Worm (Caenorhabditis elegans) whole organism, L2 larva: ENCODE results near the gene zipt-7.1.

Experiments
- C34F6.9 ChIP-seq: fragments of 150-350 bp; optimal IDR thresholded peaks from 2 replicates; lab custom pipeline; 2014; ENCODE audit warnings: missing biosample characterization, missing genetic modification characterization
- F13H6.1 ChIP-seq: sonication (generic microtip); optimal IDR thresholded peaks from 2 replicates; lab custom pipeline; 2016; ENCODE audit warnings: missing genetic modification characterization, missing compliant biosample characterization
- R02D3.7 ChIP-seq: fragments of 150-350 bp; optimal IDR thresholded peaks from 2 replicates; lab custom pipeline; 2014; ENCODE audit warnings: missing biosample characterization, missing genetic modification characterization
- Y55F3AM.14 ChIP-seq: fragments of 200-800 bp; sonication (Bioruptor generic); optimal IDR thresholded peaks from 2 replicates; lab custom pipeline; 2018; ENCODE audit warnings: mild to moderate bottlenecking, missing genetic modification characterization, missing compliant biosample characterization
- alr-1 ChIP-seq: fragments of 150-350 bp; optimal IDR thresholded peaks from 2 replicates; lab custom pipeline; 2014; ENCODE audit warnings: missing biosample characterization, missing genetic modification characterization
- aly-2 ChIP-seq: fragments of 150-350 bp; optimal IDR thresholded peaks from 2 replicates; lab custom pipeline; 2014; ENCODE audit warnings: missing biosample characterization, missing genetic modification characterization
- ama-1 ChIP-seq: fragments of 150-350 bp; optimal IDR thresholded peaks from 2 replicates; lab custom pipeline; 2018; ENCODE audit warnings: inconsistent platforms
- blmp-1 ChIP-seq: sonication (generic microtip); optimal IDR thresholded peaks from 2 replicates; lab custom pipeline; 2017; ENCODE audit warnings: missing genetic modification characterization, mild to moderate bottlenecking, missing compliant biosample characterization, antibody characterized with exemption, moderate library complexity; ENCODE audit not compliant: insufficient read depth
- ceh-16 ChIP-seq: fragments of 150-350 bp; optimal IDR thresholded peaks from 2 replicates; lab custom pipeline; 2014; ENCODE audit warnings: missing biosample characterization, missing genetic modification characterization
- ceh-82 ChIP-seq: fragments of 150-350 bp; optimal IDR thresholded peaks from 2 replicates; lab custom pipeline; 2014; ENCODE audit warnings: missing biosample characterization, missing genetic modification characterization
- crh-2 ChIP-seq: sonication (generic microtip); optimal IDR thresholded peaks from 2 replicates; lab custom pipeline; 2017; ENCODE audit warnings: missing biosample characterization, missing genetic modification characterization
- dmd-4 ChIP-seq: sonication (generic microtip); optimal IDR thresholded peaks from 2 replicates; lab custom pipeline; 2017; ENCODE audit warnings: missing biosample characterization, missing genetic modification characterization
- egl-27 ChIP-seq: sonication (generic microtip); optimal IDR thresholded peaks from 3 replicates; lab custom pipeline; 2017; ENCODE audit warnings: missing biosample characterization, missing genetic modification reagents, missing genetic modification characterization
- elt-3 ChIP-seq: sonication (generic microtip); optimal IDR thresholded peaks from 2 replicates; lab custom pipeline; 2017; ENCODE audit warnings: missing biosample characterization, missing genetic modification characterization
- fos-1 ChIP-seq: fragments of 150-350 bp; optimal IDR thresholded peaks from 2 replicates; lab custom pipeline; 2014; ENCODE audit warnings: missing biosample characterization, missing genetic modification characterization
- gmeb-1 ChIP-seq: fragments of 150-350 bp; optimal IDR thresholded peaks from 2 replicates; lab custom pipeline; 2014; ENCODE audit warnings: missing biosample characterization, missing genetic modification characterization
- lin-11 ChIP-seq: fragments of 150-350 bp; sonication (generic microtip); optimal IDR thresholded peaks from 2 replicates; lab custom pipeline; 2014; ENCODE audit warnings: missing biosample characterization, missing genetic modification characterization, inconsistent platforms, mixed read lengths
- lin-13 ChIP-seq: fragments of 150-350 bp; optimal IDR thresholded peaks from 2 replicates; lab custom pipeline; 2014; ENCODE audit warnings: missing biosample characterization, missing genetic modification reagents, missing genetic modification characterization
- lin-39 ChIP-seq: fragments of 150-350 bp; optimal IDR thresholded peaks from 2 replicates; lab custom pipeline; 2014; ENCODE audit warnings: missing biosample characterization, missing genetic modification reagents, missing genetic modification characterization
- lsy-2 ChIP-seq, 2 experiments: fragments of 150-350 bp in 1 of 2; sonication (generic microtip) in 1 of 2; optimal IDR thresholded peaks; 2 replicates each; lab custom pipeline; 2014 to 2017; ENCODE audit warnings: missing biosample characterization in 2 of 2, missing genetic modification characterization in 2 of 2
- mbf-1 ChIP-seq: sonication (generic microtip); optimal IDR thresholded peaks from 2 replicates; lab custom pipeline; 2017; ENCODE audit warnings: missing biosample characterization, missing genetic modification characterization
- mdl-1 ChIP-seq, 2 experiments: fragments of 150-350 bp in 1 of 2; sonication (generic microtip) in 1 of 2; optimal IDR thresholded peaks; 2 replicates each; lab custom pipeline; 2017; ENCODE audit warnings: missing biosample characterization in 2 of 2, missing genetic modification characterization in 2 of 2
- nhr-10 ChIP-seq: sonication (generic microtip); optimal IDR thresholded peaks from 2 replicates; lab custom pipeline; 2017; ENCODE audit warnings: missing biosample characterization, missing genetic modification characterization
- nhr-11 ChIP-seq: fragments of 150-350 bp; optimal IDR thresholded peaks from 2 replicates; lab custom pipeline; 2014; ENCODE audit warnings: missing biosample characterization, missing genetic modification characterization
- nhr-12 ChIP-seq: fragments of 150-350 bp; optimal IDR thresholded peaks from 2 replicates; lab custom pipeline; 2014; ENCODE audit warnings: missing biosample characterization, missing genetic modification characterization
- nhr-129 ChIP-seq: fragments of 150-350 bp; optimal IDR thresholded peaks from 2 replicates; lab custom pipeline; 2014; ENCODE audit warnings: missing biosample characterization, missing genetic modification characterization
- nhr-21 ChIP-seq: fragments of 150-350 bp; optimal IDR thresholded peaks from 2 replicates; lab custom pipeline; 2014; ENCODE audit warnings: missing biosample characterization, missing genetic modification characterization
- nhr-23 ChIP-seq: fragments of 150-350 bp; optimal IDR thresholded peaks from 2 replicates; lab custom pipeline; 2014; ENCODE audit warnings: missing biosample characterization, missing genetic modification reagents, missing genetic modification characterization
- nhr-237 ChIP-seq: fragments of 150-350 bp; optimal IDR thresholded peaks from 2 replicates; lab custom pipeline; 2014; ENCODE audit warnings: missing biosample characterization, missing genetic modification characterization
- nhr-25 ChIP-seq: fragments of 150-350 bp; sonication (generic microtip); optimal IDR thresholded peaks from 3 replicates; lab custom pipeline; 2014; ENCODE audit warnings: missing biosample characterization, missing genetic modification characterization
- nhr-6 ChIP-seq: fragments of 150-350 bp; optimal IDR thresholded peaks from 2 replicates; lab custom pipeline; 2014; ENCODE audit warnings: missing biosample characterization, missing genetic modification characterization
- nhr-77 ChIP-seq: fragments of 150-350 bp; optimal IDR thresholded peaks from 2 replicates; lab custom pipeline; 2014; ENCODE audit warnings: missing biosample characterization, missing genetic modification characterization
- peb-1 ChIP-seq: fragments of 150-350 bp; optimal IDR thresholded peaks from 2 replicates; lab custom pipeline; 2014; ENCODE audit warnings: missing biosample characterization, missing genetic modification characterization
- sma-3 ChIP-seq: sonication (generic microtip); optimal IDR thresholded peaks from 2 replicates; lab custom pipeline; 2016; ENCODE audit warnings: missing genetic modification reagents, missing genetic modification characterization, missing compliant biosample characterization
- sma-9 ChIP-seq, 2 experiments: fragments of 150-350 bp in 1 of 2; sonication (generic microtip) in 1 of 2; optimal IDR thresholded peaks; 2 replicates each; lab custom pipeline; 2014 to 2016; ENCODE audit warnings: missing genetic modification characterization in 2 of 2, mild to moderate bottlenecking in 1 of 2, missing biosample characterization in 1 of 2, missing compliant biosample characterization in 1 of 2, missing genetic modification reagents in 1 of 2, moderate library complexity in 1 of 2
- snpc-4 ChIP-seq: fragments of 150-350 bp; optimal IDR thresholded peaks from 2 replicates; lab custom pipeline; 2014; ENCODE audit warnings: missing biosample characterization, missing genetic modification characterization
- zag-1 ChIP-seq: fragments of 150-350 bp; optimal IDR thresholded peaks from 2 replicates; lab custom pipeline; 2014; ENCODE audit warnings: missing biosample characterization, missing genetic modification characterization
- ztf-1 ChIP-seq: fragments of 200-800 bp; sonication (Bioruptor generic); conservative IDR thresholded peaks from 2 replicates; pipeline ENCODE4 v1.3.6; 2022; ENCODE audit warnings: missing genetic modification characterization, missing compliant biosample characterization
- ztf-11 ChIP-seq: sonication (generic microtip); optimal IDR thresholded peaks from 2 replicates; lab custom pipeline; 2017; ENCODE audit warnings: missing biosample characterization, missing genetic modification characterization

Gene zipt-7.1

ce11 chrIV:17280441-17280939 is 7.4 kb downstream of the zipt-7.1 start:
- TF ChIP-seq nhr-11 (tag; lab: Kevin White, UChicago) (no peak), nhr-129 (peak; percentile 27), crh-2 (tag; lab: Kevin White, UChicago) (no peak), lin-13 (GFP tag; lab: Kevin White, UChicago) (no peak), snpc-4 (tag; lab: Kevin White, UChicago) (no peak), lin-11 (tag; lab: Kevin White, UChicago) (no peak), ama-1 (peak; percentile 90), R02D3.7 (tag; lab: Kevin White, UChicago) (no peak), dmd-4 (tag; lab: Kevin White, UChicago) (no peak), aly-2 (tag; lab: Kevin White, UChicago) (no peak), F13H6.1 (tag; lab: Kevin White, UChicago) (no peak), nhr-6 (tag; lab: Kevin White, UChicago) (no peak), ceh-16 (tag; lab: Kevin White, UChicago) (no peak), fos-1 (no peak)

ce11 chrIV:17279592-17280440 is 8.1 kb downstream of the zipt-7.1 start:
- TF ChIP-seq nhr-25 (tag; lab: Kevin White, UChicago): no peak
- TF ChIP-seq crh-2 (tag; lab: Kevin White, UChicago): peak; percentile 42
- no peak for TF ChIP-seq nhr-23 (tag; lab: Kevin White, UChicago)
- peak; percentile 87 for TF ChIP-seq ama-1
- peak; percentile 45 for TF ChIP-seq nhr-11 (tag; lab: Kevin White, UChicago)
- no peak for TF ChIP-seq sma-9 (GFP tag; optimal IDR thresholded peaks at IDR 0.05; lab: Kevin White, UChicago)
- no peak for TF ChIP-seq sma-9 (tag; optimal IDR thresholded peaks at IDR 0.05; lab: Kevin White, UChicago)

ce11 chrIV:17278861-17279591 is 8.9 kb downstream of the zipt-7.1 start, which contains the start of gene hsp-1:
TSS of gene hsp-1 (plus strand) at chrIV:17278959.
- no peak for TF ChIP-seq egl-27 (tag; lab: Kevin White, UChicago)
- TF ChIP-seq nhr-77 (tag; lab: Kevin White, UChicago): no peak
- peak; percentile 13 for TF ChIP-seq ama-1
- no peak for TF ChIP-seq snpc-4 (tag; lab: Kevin White, UChicago)
- no peak for TF ChIP-seq nhr-6 (tag; lab: Kevin White, UChicago)
- TF ChIP-seq, all 48 proteins: peak for 1

ce11 chrIV:17278363-17278762 is 9.6 kb downstream of the zipt-7.1 start:
- peak; percentile 96 for TF ChIP-seq nhr-129
- peak; percentile 65 for TF ChIP-seq snpc-4 (tag; lab: Kevin White, UChicago)
- TF ChIP-seq nhr-6 (tag; lab: Kevin White, UChicago): peak; percentile 93
- peak; percentile 43 for TF ChIP-seq lin-39 (tag; lab: Kevin White, UChicago)
- peak; percentile 62 for TF ChIP-seq R02D3.7 (tag; lab: Kevin White, UChicago)
- no peak for TF ChIP-seq nhr-12
- peak; percentile 92 for TF ChIP-seq fos-1
- peak; percentile 82 for TF ChIP-seq blmp-1 (tag; lab: Kevin White, UChicago)
- TF ChIP-seq nhr-11 (tag; lab: Kevin White, UChicago): peak; percentile 72
- peak; percentile 87 for TF ChIP-seq sma-9 (GFP tag; optimal IDR thresholded peaks at IDR 0.05; lab: Kevin White, UChicago)
- TF ChIP-seq sma-9 (tag; optimal IDR thresholded peaks at IDR 0.05; lab: Kevin White, UChicago): no peak
- TF ChIP-seq zag-1: peak; percentile 96
- peak; percentile 95 for TF ChIP-seq lin-13 (GFP tag; lab: Kevin White, UChicago)
- no peak for TF ChIP-seq alr-1 (tag; lab: Kevin White, UChicago)
- no peak for TF ChIP-seq peb-1 (tag; lab: Kevin White, UChicago)
- TF ChIP-seq dmd-4 (tag; lab: Kevin White, UChicago): no peak
- peak; percentile 95 for TF ChIP-seq crh-2 (tag; lab: Kevin White, UChicago)
- TF ChIP-seq egl-27 (tag; lab: Kevin White, UChicago): peak; percentile 95
- peak; percentile 97 for TF ChIP-seq C34F6.9 (tag; lab: Kevin White, UChicago)
- TF ChIP-seq nhr-77 (tag; lab: Kevin White, UChicago): peak; percentile 71
- peak; percentile 86 for TF ChIP-seq gmeb-1 (tag; lab: Kevin White, UChicago)
- TF ChIP-seq F13H6.1 (tag; lab: Kevin White, UChicago): peak; percentile 97
- TF ChIP-seq mbf-1 (tag; lab: Kevin White, UChicago): no peak
- peak; percentile 89 for TF ChIP-seq lin-11 (tag; lab: Kevin White, UChicago)
- TF ChIP-seq nhr-10 (tag; lab: Kevin White, UChicago): peak; percentile 83
- TF ChIP-seq elt-3 (tag; lab: Kevin White, UChicago): no peak
- TF ChIP-seq nhr-23 (tag; lab: Kevin White, UChicago): no peak
- peak; percentile 82 for TF ChIP-seq ceh-82 (tag; lab: Kevin White, UChicago)
- peak; percentile 98 for TF ChIP-seq Y55F3AM.14 (GFP tag; lab: Kevin White, UChicago)
- TF ChIP-seq sma-3: peak; percentile 99
- peak; percentile 78 for TF ChIP-seq nhr-237 (tag; lab: Kevin White, UChicago)
- peak; percentile 97 for TF ChIP-seq nhr-25 (tag; lab: Kevin White, UChicago)
- peak; percentile 35 for TF ChIP-seq ztf-11 (tag; lab: Kevin White, UChicago)
- TF ChIP-seq mdl-1 (tag; optimal IDR thresholded peaks at IDR 0.05; lab: Kevin White, UChicago): peak in 1 of 2 experiments; percentile 76
- peak; percentile 89; the same call in 1 of the 2 replicates for TF ChIP-seq ztf-1 (GFP tag; lab: Robert Waterston, UW)
- TF ChIP-seq lsy-2 (tag; optimal IDR thresholded peaks at IDR 0.05; lab: Kevin White, UChicago): peak; percentile 92 to 95
- peak; percentile 92 for TF ChIP-seq ama-1
- TF ChIP-seq nhr-21 (tag; lab: Kevin White, UChicago): peak; percentile 96
